Worm (Caenorhabditis elegans) whole organism, L3 larva: ENCODE results near the gene K03A1.4.

ENCODE experiments used
- daf-12 ChIP-seq: fragments of 150-350 bp; optimal IDR thresholded peaks from 2 replicates; lab custom pipeline; 2014; ENCODE audit warnings: missing biosample characterization, missing genetic modification reagents, missing genetic modification characterization
- egl-27 ChIP-seq: sonication (generic microtip); optimal IDR thresholded peaks from 4 replicates; lab custom pipeline; 2017; ENCODE audit warnings: missing biosample characterization, missing genetic modification reagents, missing genetic modification characterization
- elt-2 ChIP-seq: sonication (generic microtip); optimal IDR thresholded peaks from 2 replicates; lab custom pipeline; 2016; ENCODE audit warnings: missing genetic modification reagents, mild to moderate bottlenecking, missing genetic modification characterization, missing compliant biosample characterization
- elt-3 ChIP-seq, 3 experiments: fragments of 150-350 bp in 1 of 3; sonication (generic microtip) in 2 of 3; optimal IDR thresholded peaks; 2 replicates in 2 of 3; 4 replicates in 1 of 3; lab custom pipeline; 2014 to 2017; ENCODE audit warnings: missing biosample characterization in 3 of 3, missing genetic modification characterization in 3 of 3
- eor-1 ChIP-seq, 2 experiments: fragments of 150-350 bp; optimal IDR thresholded peaks; 2 replicates each; lab custom pipeline; 2014 to 2018; ENCODE audit warnings: missing biosample characterization in 2 of 2, missing genetic modification characterization in 2 of 2
- fkh-10 ChIP-seq: sonication (generic microtip); optimal IDR thresholded peaks from 2 replicates; lab custom pipeline; 2017; ENCODE audit warnings: missing biosample characterization, missing genetic modification reagents, missing genetic modification characterization
- hmg-11 ChIP-seq: sonication (generic microtip); optimal IDR thresholded peaks from 2 replicates; lab custom pipeline; 2016; ENCODE audit warnings: missing genetic modification characterization, missing compliant biosample characterization
- jun-1 ChIP-seq: fragments of 150-350 bp; optimal IDR thresholded peaks from 2 replicates; lab custom pipeline; 2014; ENCODE audit warnings: missing biosample characterization, missing genetic modification reagents, missing genetic modification characterization
- lin-15B ChIP-seq: fragments of 150-350 bp; optimal IDR thresholded peaks from 2 replicates; lab custom pipeline; 2014; ENCODE audit warnings: missing biosample characterization, missing genetic modification characterization
- mml-1 ChIP-seq: fragments of 150-350 bp; sonication (generic microtip); optimal IDR thresholded peaks from 3 replicates; lab custom pipeline; 2014; ENCODE audit warnings: missing biosample characterization, missing genetic modification characterization
- nfya-1 ChIP-seq: sonication (generic microtip); optimal IDR thresholded peaks from 2 replicates; lab custom pipeline; 2017; ENCODE audit warnings: missing genetic modification characterization, mild to moderate bottlenecking, missing compliant biosample characterization, antibody characterized with exemption, moderate library complexity; ENCODE audit not compliant: insufficient read depth
- nhr-23 ChIP-seq: fragments of 150-350 bp; optimal IDR thresholded peaks from 2 replicates; lab custom pipeline; 2014; ENCODE audit warnings: missing biosample characterization, missing genetic modification reagents, missing genetic modification characterization
- nhr-25 ChIP-seq: sonication (generic microtip); optimal IDR thresholded peaks from 2 replicates; lab custom pipeline; 2017; ENCODE audit warnings: missing biosample characterization, missing genetic modification characterization
- nhr-43 ChIP-seq: sonication (generic microtip); optimal IDR thresholded peaks from 2 replicates; lab custom pipeline; 2016; ENCODE audit warnings: mild to moderate bottlenecking, missing genetic modification characterization, missing compliant biosample characterization; ENCODE audit not compliant: poor library complexity, severe bottlenecking
- nhr-67 ChIP-seq: fragments of 150-350 bp; optimal IDR thresholded peaks from 2 replicates; lab custom pipeline; 2014; ENCODE audit warnings: missing biosample characterization, missing genetic modification characterization
- pha-4 ChIP-seq: fragments of 150-350 bp; optimal IDR thresholded peaks from 2 replicates; lab custom pipeline; 2014; ENCODE audit warnings: missing biosample characterization, missing genetic modification reagents, missing genetic modification characterization
- pqm-1 ChIP-seq: fragments of 150-350 bp; optimal IDR thresholded peaks from 2 replicates; lab custom pipeline; 2017; ENCODE audit warnings: missing biosample characterization, missing genetic modification characterization, inconsistent platforms
- unc-39 ChIP-seq: sonication (generic microtip); optimal IDR thresholded peaks from 4 replicates; lab custom pipeline; 2017; ENCODE audit warnings: missing biosample characterization, missing genetic modification characterization
- zag-1 ChIP-seq: fragments of 150-350 bp; optimal IDR thresholded peaks from 2 replicates; lab custom pipeline; 2014; ENCODE audit warnings: missing biosample characterization, missing genetic modification characterization

K03A1.4 gene

DNA sequence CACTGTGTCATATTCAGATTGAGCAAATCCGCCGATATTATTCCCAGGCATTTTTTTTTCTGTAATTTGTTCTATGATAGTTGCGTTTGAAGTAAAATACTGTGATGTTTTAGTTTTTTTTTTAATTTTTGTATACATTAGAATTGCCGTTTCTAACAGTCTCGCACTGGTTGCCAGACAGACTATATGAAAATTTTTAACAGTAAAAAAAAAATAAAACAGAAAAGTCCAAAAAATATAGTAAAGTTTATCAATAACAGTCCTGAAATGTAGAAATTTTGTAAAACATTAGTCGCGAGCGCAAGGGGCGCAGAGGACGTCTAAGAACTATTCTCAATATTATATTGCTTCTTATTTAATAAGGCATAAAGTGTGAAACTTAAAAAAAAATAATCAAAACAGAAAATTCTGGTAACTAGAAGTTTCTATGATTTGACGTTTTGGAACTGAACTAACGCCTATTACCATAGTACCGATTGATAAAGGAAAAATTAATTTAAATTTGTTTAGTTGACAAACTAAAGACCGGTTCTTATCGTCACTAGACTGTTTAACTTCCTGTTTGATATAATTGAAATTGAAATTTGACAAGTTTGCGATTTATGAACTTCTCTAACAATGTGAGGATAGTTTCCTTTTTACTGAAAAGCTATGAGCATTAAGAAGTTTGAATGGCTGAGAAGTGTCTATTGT is 38.1 kb downstream of the K03A1.4 start, which contains the start of gene lact-1:
TSS of gene lact-1 (minus strand) at position 51 of the 693 bp plus-strand sequence.
- TF ChIP-seq lin-15B (tag; lab: Kevin White, UChicago) (no peak), elt-3 (tag; optimal IDR thresholded peaks at IDR 0.05; lab: Kevin White, UChicago) (no peak), mml-1 (tag; lab: Kevin White, UChicago) (no peak), elt-2 (peak; percentile 44), nhr-23 (no peak), eor-1 (tag; optimal IDR thresholded peaks at IDR 0.05; lab: Kevin White, UChicago) (no peak), nhr-43 (tag; lab: Kevin White, UChicago) (no peak), pqm-1 (tag; lab: Kevin White, UChicago) (peak; percentile 54), hmg-11 (no peak), unc-39 (tag; lab: Kevin White, UChicago) (no peak), jun-1 (no peak), pha-4 (tag; lab: Kevin White, UChicago) (peak; percentile 6), nhr-67 (no peak)

DNA sequence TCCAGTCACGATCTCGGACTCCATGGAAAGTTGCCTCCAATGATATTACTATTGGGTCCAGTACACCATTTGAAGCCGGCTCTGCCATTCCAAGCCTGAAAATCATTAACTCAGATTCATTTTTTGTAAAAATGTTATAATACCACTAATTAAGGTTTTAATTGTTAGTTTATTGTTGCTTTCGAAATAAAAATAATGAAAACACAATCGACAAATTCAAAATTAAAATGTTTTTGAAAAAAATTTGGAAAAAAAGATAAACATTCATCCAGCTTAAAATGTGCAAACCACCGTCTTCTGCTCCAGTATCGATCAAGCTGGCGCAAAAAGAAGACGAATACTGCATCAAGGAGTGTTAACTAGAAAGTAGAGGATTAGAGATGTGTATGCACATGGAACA is 41.7 kb downstream of the K03A1.4 start, which contains the start of gene F46H5.5:
TSS of gene F46H5.5 (minus strand) at position 101 of the 400 bp plus-strand sequence.
- TF ChIP-seq pqm-1 (tag; lab: Kevin White, UChicago) (no peak), nfya-1 (tag; lab: Kevin White, UChicago) (peak; percentile 26)

DNA sequence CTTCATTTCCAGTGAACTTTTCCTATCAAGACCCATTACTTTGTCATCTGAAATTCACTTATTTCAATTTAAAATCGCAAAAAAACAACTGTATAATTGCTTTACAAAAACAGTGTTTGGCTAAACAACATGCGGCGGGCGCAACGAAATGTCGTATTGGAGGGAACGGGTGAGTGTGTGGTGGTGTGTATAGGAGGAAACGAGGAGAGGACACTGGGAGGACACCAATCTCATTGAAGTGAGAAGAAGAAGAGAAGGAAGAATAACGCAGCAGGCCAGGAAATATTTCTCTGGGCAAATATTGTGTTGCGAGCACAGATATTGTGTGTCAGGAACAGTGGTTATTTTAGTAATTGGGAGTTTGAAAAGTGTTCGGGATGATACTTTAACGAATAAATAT is 44.0 kb downstream of the K03A1.4 start, which contains the start of gene F46H5.4:
TSS of gene F46H5.4 (minus strand) at position 53 of the 400 bp plus-strand sequence.
- TF ChIP-seq nfya-1 (tag; lab: Kevin White, UChicago) = peak; percentile 49
- no peak for TF ChIP-seq fkh-10
- peak; percentile 23 for TF ChIP-seq nhr-23
- TF ChIP-seq lin-15B (tag; lab: Kevin White, UChicago) = peak; percentile 0
- peak; percentile 60 for TF ChIP-seq hmg-11
- peak; percentile 40 for TF ChIP-seq pha-4 (tag; lab: Kevin White, UChicago)
- no peak for TF ChIP-seq daf-12 (tag; lab: Kevin White, UChicago)
- no peak for TF ChIP-seq egl-27
- no peak for TF ChIP-seq zag-1 (tag; lab: Kevin White, UChicago)
- TF ChIP-seq nhr-25 (tag; lab: Kevin White, UChicago) = peak; percentile 7
- no peak for TF ChIP-seq nhr-43 (tag; lab: Kevin White, UChicago)
